Worm (Caenorhabditis elegans) whole organism, L4/young adult: ENCODE results near the gene del-9.

Source experiments
- W03F9.2 ChIP-seq: fragments of 150-350 bp; optimal IDR thresholded peaks from 2 replicates; lab custom pipeline; 2014; ENCODE audit warnings: missing biosample characterization, missing genetic modification characterization
- dao-5 ChIP-seq: sonication (generic microtip); optimal IDR thresholded peaks from 2 replicates; lab custom pipeline; 2016; ENCODE audit warnings: missing genotype, missing genetic modification characterization, moderate library complexity, missing compliant biosample characterization
- him-1 ChIP-seq: sonication (generic microtip); optimal IDR thresholded peaks from 2 replicates; lab custom pipeline; 2016; ENCODE audit warnings: missing genotype, missing genetic modification reagents, missing genetic modification characterization, missing compliant biosample characterization

The del-9 gene

ce11 chrX:3623162-3623561 lies 6.0 kb upstream of the del-9 start, which contains the start of gene C18B2.2:
C18B2.2 (plus strand) TSS chrX:3623462.
- no peak for TF ChIP-seq W03F9.2 (tag; lab: Kevin White, UChicago)
- no peak for TF ChIP-seq dao-5
- TF ChIP-seq him-1 (tag; lab: Kevin White, UChicago): no peak

DNA sequence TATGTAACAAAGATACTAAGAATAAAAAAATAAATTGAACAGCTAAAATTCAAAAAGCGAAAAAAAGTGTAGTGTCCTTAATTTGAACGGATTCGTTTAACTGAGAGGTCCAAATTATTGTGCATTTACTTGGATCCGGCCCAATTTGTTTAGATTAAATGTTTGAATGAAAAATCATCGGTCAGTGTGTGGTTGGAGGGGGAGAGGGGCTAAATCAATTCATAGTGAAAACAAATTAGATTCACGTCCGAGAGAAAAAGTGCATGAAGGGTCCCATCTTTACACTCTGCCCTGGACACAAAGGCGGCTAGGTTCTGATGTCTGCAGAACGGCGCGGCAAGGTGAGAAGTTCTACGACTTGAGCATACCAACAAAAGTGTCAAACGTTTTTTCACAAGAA lies 1.7 kb upstream of the del-9 start:
- no peak for TF ChIP-seq him-1 (tag; lab: Kevin White, UChicago)
- no peak for TF ChIP-seq W03F9.2 (tag; lab: Kevin White, UChicago)
- no peak for TF ChIP-seq dao-5

DNA sequence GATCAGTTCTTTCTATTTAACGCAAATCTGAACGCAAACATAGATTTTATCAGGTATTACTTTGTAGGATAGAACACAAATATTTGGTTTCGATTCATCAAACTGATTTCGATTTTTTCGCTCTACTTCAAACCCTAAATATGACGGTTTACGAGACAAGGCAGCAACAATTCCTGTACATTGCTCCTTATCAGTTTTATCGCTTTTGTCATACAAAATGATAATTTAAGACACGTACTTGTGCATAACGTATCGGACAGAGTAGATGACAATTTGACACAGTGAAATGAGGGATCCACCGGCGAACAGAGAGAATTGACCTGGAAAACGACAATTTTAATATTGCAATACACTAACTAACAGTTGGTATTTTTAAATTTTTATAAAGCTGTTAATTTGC lies 3.5 kb downstream of the del-9 start:
- TF ChIP-seq him-1 (tag; lab: Kevin White, UChicago): no peak
- TF ChIP-seq dao-5: no peak
- no peak for TF ChIP-seq W03F9.2 (tag; lab: Kevin White, UChicago)

DNA sequence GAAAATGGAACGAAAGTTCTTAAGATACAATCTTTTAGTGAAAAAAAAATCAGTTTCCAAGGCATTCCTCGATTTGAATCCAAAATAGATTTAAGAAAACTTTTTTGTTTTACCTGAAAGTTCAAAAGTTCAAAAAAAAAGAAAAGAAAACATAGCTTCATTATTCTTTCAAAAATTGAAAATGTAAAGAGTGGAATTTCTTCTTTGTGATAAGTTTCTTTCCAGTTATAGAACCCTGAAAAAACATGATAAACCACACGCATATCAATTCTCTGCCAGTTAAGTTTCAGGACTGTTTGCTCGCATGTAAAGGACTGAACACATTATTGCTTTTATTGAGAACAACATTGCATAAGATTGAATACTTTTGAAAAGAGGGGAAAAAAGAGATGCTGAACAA lies 5.4 kb downstream of the del-9 start:
- TF ChIP-seq him-1 (tag; lab: Kevin White, UChicago) (no peak), dao-5 (no peak), W03F9.2 (tag; lab: Kevin White, UChicago) (no peak)

DNA sequence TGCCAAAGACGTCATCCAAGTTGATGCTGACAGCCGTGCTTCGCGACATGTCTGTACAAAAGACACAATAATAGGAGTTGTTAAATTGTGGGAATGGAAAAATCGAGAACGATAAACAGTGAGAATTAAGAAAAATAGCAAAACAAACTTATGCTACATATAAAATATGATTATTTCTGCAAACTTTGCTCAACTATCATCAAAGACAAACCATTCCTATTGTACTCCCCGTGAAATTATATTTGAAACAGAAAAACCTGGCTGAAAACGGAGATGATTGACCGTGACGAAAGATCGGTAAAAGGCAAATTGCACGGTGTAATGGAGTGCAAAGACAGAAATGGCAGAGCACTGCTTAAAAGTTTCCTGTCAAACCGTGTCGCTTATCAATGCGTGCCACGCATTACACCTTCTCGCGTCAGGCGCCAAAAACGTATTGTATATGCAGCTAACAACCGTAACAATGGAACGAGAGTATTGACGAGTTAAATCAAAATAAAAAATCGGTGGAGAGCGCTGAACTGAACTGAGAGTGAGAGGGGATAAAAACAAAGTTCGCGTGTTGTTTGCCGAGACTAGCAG lies 6.0 kb downstream of the del-9 start, which contains the start of gene C18B2.5:
Gene C18B2.5 (minus strand): TSS at position 51 of the 582 bp plus-strand sequence.
- TF ChIP-seq him-1 (tag; lab: Kevin White, UChicago) (no peak), dao-5 (no peak), W03F9.2 (tag; lab: Kevin White, UChicago) (no peak)

ce11 chrX:3610442-3610841 lies 6.7 kb downstream of the del-9 start:
- TF ChIP-seq W03F9.2 (tag; lab: Kevin White, UChicago): no peak
- no peak for TF ChIP-seq dao-5
- TF ChIP-seq him-1 (tag; lab: Kevin White, UChicago): no peak

DNA sequence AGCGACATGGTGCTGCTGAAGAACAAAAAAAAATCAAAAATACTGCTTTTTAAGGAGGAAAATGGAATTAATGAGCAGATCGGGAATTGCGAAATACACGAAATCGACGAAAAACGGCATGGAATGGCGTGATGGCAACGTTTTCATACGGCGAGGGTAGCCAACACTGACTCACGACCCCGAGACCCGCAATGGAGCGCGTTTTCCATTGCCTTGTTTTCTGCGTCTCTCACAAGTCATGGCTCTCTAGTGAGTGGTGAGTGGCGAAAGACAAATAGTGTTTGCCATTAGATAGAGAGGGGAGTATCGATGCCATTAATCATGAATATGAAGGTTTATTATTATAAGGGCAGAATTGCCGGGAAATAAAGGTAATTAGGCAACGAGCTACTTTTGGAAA lies 11.4 kb downstream of the del-9 start, which contains the start of gene C18B2.4:
Gene C18B2.4 (minus strand): TSS at position 15 of the 400 bp plus-strand sequence.
- TF ChIP-seq him-1 (tag; lab: Kevin White, UChicago) (no peak), dao-5 (no peak), W03F9.2 (tag; lab: Kevin White, UChicago) (peak; percentile 41)

DNA sequence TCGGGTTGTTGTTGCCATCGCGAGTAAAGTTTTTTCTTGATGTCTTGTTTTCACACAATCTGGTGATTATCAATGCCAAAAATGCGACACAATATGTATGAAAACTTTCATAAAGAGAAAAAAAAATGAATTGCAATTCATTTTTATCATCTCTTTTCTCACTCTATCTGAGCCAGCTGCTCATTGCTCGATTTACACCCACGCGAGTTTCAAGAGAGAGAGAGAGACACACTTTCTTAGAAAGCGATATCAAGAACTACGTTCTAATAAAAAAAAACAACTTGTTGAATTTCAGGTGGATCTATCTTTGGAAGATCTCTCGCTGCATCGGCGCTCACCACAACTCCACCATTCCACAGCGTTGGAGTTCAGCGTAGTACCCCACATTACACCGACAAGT lies 14.5 kb downstream of the del-9 start:
- TF ChIP-seq him-1 (tag; lab: Kevin White, UChicago) (no peak), W03F9.2 (tag; lab: Kevin White, UChicago) (no peak), dao-5 (no peak)

DNA sequence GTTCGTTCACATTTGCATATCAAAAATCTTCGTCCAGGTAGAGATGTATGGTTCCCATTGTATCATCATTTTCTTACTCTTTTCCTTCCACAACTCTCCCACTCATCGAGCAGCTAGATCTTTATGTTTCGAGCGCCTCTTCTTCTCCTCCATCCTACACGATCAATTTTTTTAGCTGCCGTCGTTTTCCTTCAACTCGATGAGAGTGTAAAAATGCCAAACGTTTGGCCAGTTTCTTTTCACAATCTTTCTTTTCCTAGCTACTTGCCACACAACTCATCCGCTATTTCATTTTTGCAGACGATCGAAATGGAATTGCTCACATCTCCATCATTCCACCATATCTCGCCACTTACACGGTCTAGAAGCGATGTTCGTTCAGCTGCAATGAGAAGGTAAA lies 15.6 kb downstream of the del-9 start, which contains the start of gene C18B2.3:
Gene C18B2.3 (plus strand): TSS at position 301 of the 400 bp plus-strand sequence.
- TF ChIP-seq W03F9.2 (tag; lab: Kevin White, UChicago) (no peak), dao-5 (no peak), him-1 (tag; lab: Kevin White, UChicago) (no peak)

DNA sequence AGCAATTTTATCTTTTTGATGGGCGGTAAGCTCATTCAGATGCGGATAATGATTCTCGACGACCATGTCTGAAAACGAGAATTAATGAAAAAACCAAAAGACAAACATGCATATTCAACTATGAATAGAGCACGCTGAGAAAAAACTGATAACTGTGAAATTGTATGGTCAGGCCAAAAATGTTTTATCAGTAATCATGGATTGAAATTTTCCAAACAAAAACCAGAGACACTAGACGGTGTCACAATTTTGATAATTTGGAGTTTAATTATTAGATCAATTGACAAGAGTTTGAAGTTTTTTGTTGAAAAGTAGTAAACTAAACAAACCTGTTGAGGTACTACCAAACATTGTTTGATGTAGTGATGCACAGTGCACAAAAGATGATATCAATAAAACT lies 16.7 kb downstream of the del-9 start, which contains the start of gene cgr-1:
Gene cgr-1 (minus strand): TSS at position 68 of the 400 bp plus-strand sequence.
- no peak for TF ChIP-seq dao-5
- TF ChIP-seq W03F9.2 (tag; lab: Kevin White, UChicago): no peak
- TF ChIP-seq him-1 (tag; lab: Kevin White, UChicago): no peak

DNA sequence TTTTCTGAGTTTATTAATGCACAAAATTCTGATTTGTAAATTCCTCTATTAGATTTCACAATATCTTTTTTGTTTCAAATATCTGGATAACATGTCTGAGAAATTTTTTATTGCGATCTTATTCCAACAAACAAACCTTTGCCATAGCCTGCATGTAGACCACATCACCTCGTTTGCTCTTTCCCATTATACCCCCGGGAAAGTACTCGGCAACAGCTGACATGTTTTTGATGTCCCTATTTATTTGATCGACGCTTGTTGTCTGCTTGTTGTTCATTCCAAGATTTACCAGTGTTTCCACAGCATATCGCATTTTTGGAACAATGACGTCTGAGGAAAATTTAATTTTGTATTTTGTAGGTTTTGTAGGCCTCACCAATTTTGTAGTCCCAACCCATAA lies 17.3 kb downstream of the del-9 start:
- TF ChIP-seq dao-5 (no peak), him-1 (tag; lab: Kevin White, UChicago) (no peak), W03F9.2 (tag; lab: Kevin White, UChicago) (no peak)

- TF ChIP-seq dao-5 (no peak), him-1 (tag; lab: Kevin White, UChicago) (no peak), W03F9.2 (tag; lab: Kevin White, UChicago) (no peak)
These were observed 20.2 kb downstream of the del-9 start for ce11 chrX:3596967-3597366.

DNA sequence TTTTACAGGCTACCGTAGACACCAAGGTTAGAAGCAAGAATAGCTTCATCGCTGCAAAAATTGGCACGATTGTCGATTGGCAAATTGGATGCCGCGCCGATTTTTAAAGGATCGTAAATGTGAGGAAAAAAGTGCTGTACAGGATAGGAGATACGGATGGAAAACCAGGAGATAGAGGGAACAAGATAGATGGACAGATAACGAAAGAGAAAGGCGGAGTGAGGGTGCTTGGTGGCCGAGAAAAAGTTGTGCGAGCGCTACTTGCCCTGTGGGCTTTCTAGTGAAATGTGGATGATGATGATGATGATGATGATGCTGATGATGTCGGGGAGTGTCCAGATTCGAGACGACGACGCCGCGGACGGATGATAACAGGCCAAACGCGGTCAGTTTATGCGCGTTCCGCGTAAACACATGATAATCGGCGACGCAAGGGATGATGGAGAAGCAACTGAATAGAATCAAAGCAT lies 20.8 kb downstream of the del-9 start, which contains the start of gene T27A10.6:
Gene T27A10.6 (minus strand): TSS at position 51 of the 470 bp plus-strand sequence.
- TF ChIP-seq dao-5: no peak
- TF ChIP-seq W03F9.2 (tag; lab: Kevin White, UChicago): no peak

DNA sequence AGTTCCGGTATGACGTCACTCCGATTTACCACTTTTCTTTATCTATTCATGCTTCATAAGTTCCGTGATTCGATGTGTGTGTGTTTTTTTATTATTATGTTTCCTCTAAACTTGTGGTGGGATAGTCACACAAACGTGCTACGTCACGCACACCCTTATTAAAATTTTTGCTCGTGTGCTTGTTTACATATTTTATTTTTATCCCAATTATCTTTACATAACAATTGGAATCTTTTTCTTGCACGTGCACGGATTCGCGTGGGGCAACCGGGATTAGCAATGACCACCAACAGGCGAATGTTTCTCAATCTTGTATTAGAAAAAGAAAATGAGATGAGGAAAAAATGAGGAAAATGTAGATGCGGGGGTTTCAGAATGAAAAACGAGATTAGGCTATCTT lies 26.6 kb downstream of the del-9 start:
- TF ChIP-seq W03F9.2 (tag; lab: Kevin White, UChicago) (no peak), dao-5 (no peak), him-1 (tag; lab: Kevin White, UChicago) (no peak)

ce11 chrX:3585625-3586024 lies 31.5 kb downstream of the del-9 start, which contains the start of gene T27A10.2:
T27A10.2 (plus strand) TSS chrX:3585957.
- TF ChIP-seq him-1 (tag; lab: Kevin White, UChicago) (no peak), W03F9.2 (tag; lab: Kevin White, UChicago) (no peak), dao-5 (no peak)
